Worm (Caenorhabditis elegans) whole organism, late embryonic: ENCODE data around the gene dhs-7.

Experiments
- C08G9.2 ChIP-seq: sonication (generic microtip); optimal IDR thresholded peaks from 2 replicates; lab custom pipeline; 2016; ENCODE audit warnings: mild to moderate bottlenecking, missing genetic modification characterization, moderate library complexity, missing compliant biosample characterization
- K02D7.2 ChIP-seq: sonication (generic microtip); optimal IDR thresholded peaks from 2 replicates; lab custom pipeline; 2017; ENCODE audit warnings: mild to moderate bottlenecking, missing genetic modification characterization, missing compliant biosample characterization
- ahr-1 ChIP-seq: sonication (generic microtip); optimal IDR thresholded peaks from 2 replicates; lab custom pipeline; 2016; ENCODE audit warnings: missing genetic modification characterization, missing compliant biosample characterization
- ama-1 ChIP-seq: fragments of 150-350 bp; optimal IDR thresholded peaks from 2 replicates; lab custom pipeline; 2014
- ceh-14 ChIP-seq: sonication (generic microtip); optimal IDR thresholded peaks from 2 replicates; lab custom pipeline; 2016; ENCODE audit warnings: missing genotype, missing genetic modification characterization, missing compliant biosample characterization
- ceh-18 ChIP-seq: sonication (generic microtip); optimal IDR thresholded peaks from 2 replicates; lab custom pipeline; 2016; ENCODE audit warnings: missing genetic modification characterization, missing compliant biosample characterization
- ceh-19 ChIP-seq: fragments of 200-800 bp; sonication (Bioruptor generic); optimal IDR thresholded peaks from 2 replicates; lab custom pipeline; 2018; ENCODE audit warnings: mild to moderate bottlenecking, missing genetic modification characterization, missing compliant biosample characterization
- ceh-22 ChIP-seq: sonication (generic microtip); optimal IDR thresholded peaks from 2 replicates; lab custom pipeline; 2017; ENCODE audit warnings: missing biosample characterization, missing genetic modification characterization
- ceh-24 ChIP-seq: sonication (generic microtip); optimal IDR thresholded peaks from 2 replicates; lab custom pipeline; 2016; ENCODE audit warnings: mild to moderate bottlenecking, missing genetic modification characterization, missing compliant biosample characterization
- ceh-30 ChIP-seq: fragments of 150-350 bp; optimal IDR thresholded peaks from 2 replicates; lab custom pipeline; 2014; ENCODE audit warnings: missing biosample characterization, missing genetic modification characterization
- ceh-31 ChIP-seq: sonication (generic microtip); optimal IDR thresholded peaks from 2 replicates; lab custom pipeline; 2016; ENCODE audit warnings: missing genetic modification characterization, missing compliant biosample characterization
- ceh-45 ChIP-seq: fragments of 200-800 bp; sonication (Bioruptor generic); IDR thresholded peaks from 2 replicates; pipeline ENCODE4 v1.3.6; 2022; ENCODE audit warnings: missing genetic modification reagents, missing genetic modification characterization, missing compliant biosample characterization
- ceh-48 ChIP-seq: sonication (generic microtip); optimal IDR thresholded peaks from 2 replicates; lab custom pipeline; 2016; ENCODE audit warnings: missing genetic modification characterization, inconsistent platforms, missing compliant biosample characterization
- ceh-9 ChIP-seq: sonication (generic microtip); optimal IDR thresholded peaks from 2 replicates; lab custom pipeline; 2016; ENCODE audit warnings: mild to moderate bottlenecking, missing genetic modification characterization, inconsistent platforms, missing compliant biosample characterization
- che-1 ChIP-seq: sonication (generic microtip); optimal IDR thresholded peaks from 2 replicates; lab custom pipeline; 2016; ENCODE audit warnings: mild to moderate bottlenecking, missing genetic modification characterization, missing compliant biosample characterization
- dve-1 ChIP-seq: sonication (generic microtip); optimal IDR thresholded peaks from 2 replicates; lab custom pipeline; 2017; ENCODE audit warnings: antibody characterized with exemption, mild to moderate bottlenecking, missing genetic modification characterization, missing compliant biosample characterization
- ets-4 ChIP-seq: sonication (generic microtip); optimal IDR thresholded peaks from 2 replicates; lab custom pipeline; 2016; ENCODE audit warnings: missing genetic modification characterization, missing compliant biosample characterization
- eyg-1 ChIP-seq: sonication (generic microtip); optimal IDR thresholded peaks from 2 replicates; lab custom pipeline; 2016; ENCODE audit warnings: missing genotype, missing genetic modification characterization, missing compliant biosample characterization
- fkh-10 ChIP-seq: fragments of 150-350 bp; optimal IDR thresholded peaks from 2 replicates; lab custom pipeline; 2014; ENCODE audit warnings: missing biosample characterization, missing genetic modification reagents, missing genetic modification characterization
- fkh-6 ChIP-seq: sonication (generic microtip); optimal IDR thresholded peaks from 2 replicates; lab custom pipeline; 2016; ENCODE audit warnings: missing genetic modification characterization, missing compliant biosample characterization
- hlh-15 ChIP-seq: sonication (generic microtip); optimal IDR thresholded peaks from 2 replicates; lab custom pipeline; 2016; ENCODE audit warnings: missing genetic modification characterization, missing compliant biosample characterization
- lim-6 ChIP-seq: sonication (generic microtip); optimal IDR thresholded peaks from 2 replicates; lab custom pipeline; 2016; ENCODE audit warnings: missing genetic modification characterization, missing compliant biosample characterization
- lin-11 ChIP-seq: fragments of 200-800 bp; sonication (Bioruptor generic); optimal IDR thresholded peaks from 2 replicates; lab custom pipeline; 2018; ENCODE audit warnings: mild to moderate bottlenecking, missing genetic modification characterization, missing compliant biosample characterization
- madf-2 ChIP-seq: sonication (generic microtip); optimal IDR thresholded peaks from 2 replicates; lab custom pipeline; 2017; ENCODE audit warnings: missing genetic modification characterization, missing compliant biosample characterization
- nfya-1 ChIP-seq: sonication (generic microtip); optimal IDR thresholded peaks from 2 replicates; lab custom pipeline; 2017; ENCODE audit warnings: missing genetic modification characterization, mild to moderate bottlenecking, missing compliant biosample characterization, antibody characterized with exemption, moderate library complexity
- nhr-232 ChIP-seq: sonication (generic microtip); optimal IDR thresholded peaks from 2 replicates; lab custom pipeline; 2016; ENCODE audit warnings: missing genetic modification characterization, missing compliant biosample characterization
- odd-2 ChIP-seq: sonication (generic microtip); optimal IDR thresholded peaks from 2 replicates; lab custom pipeline; 2017; ENCODE audit warnings: antibody characterized with exemption, mild to moderate bottlenecking, missing genetic modification characterization, missing compliant biosample characterization
- pax-1 ChIP-seq: fragments of 150-350 bp; optimal IDR thresholded peaks from 2 replicates; lab custom pipeline; 2014; ENCODE audit warnings: missing biosample characterization, missing genetic modification characterization
- pha-4 ChIP-seq: fragments of 150-350 bp; optimal IDR thresholded peaks from 2 replicates; lab custom pipeline; 2018; ENCODE audit warnings: missing biosample characterization, missing genetic modification reagents, missing genetic modification characterization
- ref-2 ChIP-seq: sonication (generic microtip); optimal IDR thresholded peaks from 2 replicates; lab custom pipeline; 2016; ENCODE audit warnings: missing genetic modification characterization, missing compliant biosample characterization
- rnt-1 ChIP-seq: sonication (generic microtip); optimal IDR thresholded peaks from 2 replicates; lab custom pipeline; 2016; ENCODE audit warnings: missing genetic modification characterization, missing compliant biosample characterization
- sox-2 ChIP-seq: fragments of 200-800 bp; sonication (Bioruptor generic); IDR thresholded peaks from 2 replicates; pipeline ENCODE4 v1.3.6; 2022; ENCODE audit warnings: missing genetic modification reagents, missing genetic modification characterization, missing compliant biosample characterization
- sox-4 ChIP-seq: sonication (generic microtip); optimal IDR thresholded peaks from 2 replicates; lab custom pipeline; 2017; ENCODE audit warnings: mild to moderate bottlenecking, missing genetic modification characterization, inconsistent platforms, missing compliant biosample characterization
- syd-9 ChIP-seq: sonication (generic microtip); optimal IDR thresholded peaks from 2 replicates; lab custom pipeline; 2016; ENCODE audit warnings: mild to moderate bottlenecking, missing genetic modification characterization, moderate library complexity, missing compliant biosample characterization
- tbx-2 ChIP-seq: sonication (generic microtip); optimal IDR thresholded peaks from 2 replicates; lab custom pipeline; 2016; ENCODE audit warnings: missing genetic modification characterization, missing compliant biosample characterization
- ttx-3 ChIP-seq: sonication (generic microtip); optimal IDR thresholded peaks from 2 replicates; lab custom pipeline; 2016; ENCODE audit warnings: missing genetic modification reagents, missing genetic modification characterization, missing compliant biosample characterization
- unc-3 ChIP-seq, 2 experiments: fragments of 200-800 bp in 1 of 2; sonication (Bioruptor generic) in 1 of 2; sonication (generic microtip) in 1 of 2; conservative IDR thresholded peaks in 1 of 2; optimal IDR thresholded peaks in 1 of 2; 2 replicates each; pipeline versions ENCODE4 v1.3.6 to Lab custom; 2016 to 2022; ENCODE audit warnings: missing compliant biosample characterization in 2 of 2, missing genetic modification characterization in 2 of 2, missing genetic modification reagents in 1 of 2
- unc-42 ChIP-seq: sonication (generic microtip); optimal IDR thresholded peaks from 2 replicates; lab custom pipeline; 2016; ENCODE audit warnings: missing genotype, missing genetic modification characterization, missing compliant biosample characterization
- unc-55 ChIP-seq: sonication (generic microtip); optimal IDR thresholded peaks from 2 replicates; lab custom pipeline; 2017; ENCODE audit warnings: missing biosample characterization, missing genetic modification reagents, missing genetic modification characterization
- unc-86 ChIP-seq: sonication (generic microtip); optimal IDR thresholded peaks from 2 replicates; lab custom pipeline; 2016; ENCODE audit warnings: missing genetic modification characterization, missing compliant biosample characterization
- zip-5 ChIP-seq: sonication (generic microtip); optimal IDR thresholded peaks from 2 replicates; lab custom pipeline; 2016; ENCODE audit warnings: missing genetic modification characterization, missing compliant biosample characterization

Gene dhs-7

DNA sequence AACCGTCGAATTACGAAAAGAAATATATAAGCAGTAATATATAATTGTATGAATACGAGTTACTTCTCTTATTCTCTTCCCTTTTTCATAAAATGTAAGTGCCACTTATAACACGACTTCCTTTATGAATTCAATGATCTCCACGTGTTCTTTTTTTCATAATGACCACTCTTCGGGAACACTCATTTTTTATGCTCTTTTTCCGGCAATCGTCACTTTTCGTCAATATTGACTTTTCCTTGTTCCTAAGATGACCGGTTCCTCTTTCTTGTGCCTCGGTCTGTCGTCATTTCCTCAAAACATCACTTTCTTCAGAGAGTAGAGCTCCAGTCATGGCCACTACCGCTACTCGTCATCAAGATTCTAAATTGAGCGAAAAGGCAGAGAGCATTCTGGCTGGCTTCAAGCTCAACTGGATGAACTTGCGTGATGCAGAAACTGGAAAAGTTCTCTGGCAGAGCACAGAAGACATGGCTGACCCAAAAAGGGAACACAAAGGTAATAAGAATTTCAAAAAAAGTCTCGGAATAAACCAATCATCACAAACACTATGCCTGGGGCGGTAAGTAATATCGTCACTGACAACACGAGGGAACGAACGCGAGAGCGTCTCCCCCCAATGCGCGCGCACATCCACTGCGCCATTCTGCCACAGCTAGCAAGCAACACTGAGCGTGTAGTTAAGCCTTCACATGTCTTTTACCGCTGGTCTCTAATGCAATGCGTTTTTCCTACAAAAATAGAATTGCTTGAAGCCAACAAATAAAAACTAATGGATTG, 24.6 kb downstream of the dhs-7 start, which contains the start of gene pdl-1 (continued):
- TF ChIP-seq sox-2 (GFP tag; lab: Robert Waterston, UW) (peak; percentile 87), unc-55 (no peak), ceh-22 (tag; lab: Kevin White, UChicago) (no peak), nfya-1 (tag; lab: Kevin White, UChicago) (peak; percentile 54), ttx-3 (tag; lab: Kevin White, UChicago) (peak; percentile 89), ahr-1 (tag; lab: Kevin White, UChicago) (peak; percentile 76), ets-4 (tag; lab: Kevin White, UChicago) (no peak), tbx-2 (tag; lab: Kevin White, UChicago) (peak; percentile 96), pax-1 (tag; lab: Kevin White, UChicago) (no peak), ceh-45 (peak; percentile 93), zip-5 (tag; lab: Kevin White, UChicago) (peak; percentile 81), unc-86 (tag; lab: Kevin White, UChicago) (peak; percentile 91), eyg-1 (tag; lab: Kevin White, UChicago) (peak; percentile 90), syd-9 (tag; lab: Kevin White, UChicago) (peak; percentile 95), lim-6 (tag; lab: Kevin White, UChicago) (peak; percentile 61), ceh-24 (tag; lab: Kevin White, UChicago) (peak; percentile 73), fkh-10 (GFP tag; lab: Kevin White, UChicago) (no peak), unc-3 (GFP tag; conservative IDR thresholded peaks at IDR 0.05; lab: Robert Waterston, UW) (peak; percentile 91), unc-3 (tag; optimal IDR thresholded peaks at IDR 0.05; lab: Kevin White, UChicago) (peak; percentile 93), ama-1 (lab: Kevin White, UChicago) (no peak), odd-2 (peak; percentile 81), lin-11 (tag; lab: Kevin White, UChicago) (peak; percentile 89), ceh-30 (tag; lab: Kevin White, UChicago) (peak; percentile 31), che-1 (tag; lab: Kevin White, UChicago) (peak; percentile 92), ceh-19 (GFP tag; lab: Kevin White, UChicago) (peak; percentile 96), ceh-9 (tag; lab: Kevin White, UChicago) (peak; percentile 85), dve-1 (tag; lab: Kevin White, UChicago) (peak; percentile 89)

DNA sequence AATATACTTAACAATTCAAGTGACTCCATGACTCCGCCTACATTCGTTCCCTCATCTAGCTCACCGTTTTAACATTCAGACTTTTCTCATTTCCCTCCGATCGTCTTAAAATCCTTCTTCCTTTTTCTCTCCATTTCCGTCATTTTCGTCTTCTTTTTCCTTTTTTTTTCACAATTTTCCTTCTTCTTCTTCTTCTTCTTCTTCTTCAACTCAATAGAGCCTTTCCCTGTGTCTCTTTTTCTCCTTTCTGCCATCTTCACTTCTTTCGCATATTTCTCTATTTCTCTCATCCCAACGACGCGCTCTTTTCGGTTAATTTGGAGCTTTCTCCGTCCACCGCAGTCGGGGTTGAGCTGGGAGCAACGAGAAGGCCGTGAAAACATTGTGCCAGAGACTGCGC, 25.6 kb downstream of the dhs-7 start:
- peak; percentile 40 for TF ChIP-seq ceh-18
- TF ChIP-seq rnt-1 (tag; lab: Kevin White, UChicago) = no peak
- TF ChIP-seq fkh-10 (GFP tag; lab: Kevin White, UChicago) = no peak
- TF ChIP-seq K02D7.2 (tag; lab: Kevin White, UChicago) = no peak
- peak; percentile 17 for TF ChIP-seq ceh-19 (GFP tag; lab: Kevin White, UChicago)
- no peak for TF ChIP-seq madf-2 (tag; lab: Kevin White, UChicago)
- no peak for TF ChIP-seq unc-3 (GFP tag; conservative IDR thresholded peaks at IDR 0.05; lab: Robert Waterston, UW)
- TF ChIP-seq unc-3 (tag; optimal IDR thresholded peaks at IDR 0.05; lab: Kevin White, UChicago) = no peak
- no peak for TF ChIP-seq ceh-48
- no peak for TF ChIP-seq sox-4 (tag; lab: Kevin White, UChicago)
- TF ChIP-seq tbx-2 (tag; lab: Kevin White, UChicago) = peak; percentile 0
- no peak for TF ChIP-seq ceh-24 (tag; lab: Kevin White, UChicago)
- no peak for TF ChIP-seq ama-1 (lab: Kevin White, UChicago)
- TF ChIP-seq ceh-31 (tag; lab: Kevin White, UChicago) = peak; percentile 38
- TF ChIP-seq unc-86 (tag; lab: Kevin White, UChicago) = no peak
- no peak for TF ChIP-seq hlh-15 (tag; lab: Kevin White, UChicago)
- no peak for TF ChIP-seq nhr-232 (tag; lab: Kevin White, UChicago)
- TF ChIP-seq odd-2 = no peak
- TF ChIP-seq ref-2 (tag; lab: Kevin White, UChicago) = no peak
- peak; percentile 5 for TF ChIP-seq C08G9.2
- TF ChIP-seq pha-4 = no peak
- no peak for TF ChIP-seq fkh-6
- no peak for TF ChIP-seq pax-1 (tag; lab: Kevin White, UChicago)
- no peak for TF ChIP-seq ceh-14 (tag; lab: Kevin White, UChicago)
- TF ChIP-seq nfya-1 (tag; lab: Kevin White, UChicago) = peak; percentile 27
- TF ChIP-seq lim-6 (tag; lab: Kevin White, UChicago) = no peak
- TF ChIP-seq unc-42 = peak; percentile 79
- TF ChIP-seq syd-9 (tag; lab: Kevin White, UChicago) = no peak
